Worm (Caenorhabditis elegans) whole organism, L3 larva: Measurements from ENCODE around the gene ZC204.17.

Source experiments
- R02D3.7 ChIP-seq: fragments of 150-350 bp; optimal IDR thresholded peaks from 2 replicates; lab custom pipeline; 2014; ENCODE audit warnings: missing biosample characterization, missing genetic modification characterization
- ama-1 ChIP-seq: fragments of 150-350 bp; optimal IDR thresholded peaks from 2 replicates; lab custom pipeline; 2018
- ceh-28 ChIP-seq: fragments of 150-350 bp; optimal IDR thresholded peaks from 2 replicates; lab custom pipeline; 2014; ENCODE audit warnings: missing biosample characterization, missing genetic modification reagents, missing genetic modification characterization
- ceh-82 ChIP-seq: fragments of 150-350 bp; optimal IDR thresholded peaks from 2 replicates; lab custom pipeline; 2014; ENCODE audit warnings: missing biosample characterization, missing genetic modification characterization
- daf-12 ChIP-seq: fragments of 150-350 bp; optimal IDR thresholded peaks from 2 replicates; lab custom pipeline; 2014; ENCODE audit warnings: missing biosample characterization, missing genetic modification reagents, missing genetic modification characterization
- elt-3 ChIP-seq, 3 experiments: fragments of 150-350 bp in 1 of 3; sonication (generic microtip) in 2 of 3; optimal IDR thresholded peaks; 2 replicates in 2 of 3; 4 replicates in 1 of 3; lab custom pipeline; 2014 to 2017; ENCODE audit warnings: missing biosample characterization in 3 of 3, missing genetic modification characterization in 3 of 3
- nhr-23 ChIP-seq: fragments of 150-350 bp; optimal IDR thresholded peaks from 2 replicates; lab custom pipeline; 2014; ENCODE audit warnings: missing biosample characterization, missing genetic modification reagents, missing genetic modification characterization
- nhr-25 ChIP-seq: sonication (generic microtip); optimal IDR thresholded peaks from 2 replicates; lab custom pipeline; 2017; ENCODE audit warnings: missing biosample characterization, missing genetic modification characterization
- nhr-77 ChIP-seq: fragments of 150-350 bp; optimal IDR thresholded peaks from 2 replicates; lab custom pipeline; 2014; ENCODE audit warnings: missing biosample characterization, missing genetic modification characterization
- pha-4 ChIP-seq: fragments of 150-350 bp; optimal IDR thresholded peaks from 2 replicates; lab custom pipeline; 2014; ENCODE audit warnings: missing biosample characterization, missing genetic modification reagents, missing genetic modification characterization
- unc-62 ChIP-seq: fragments of 150-350 bp; sonication (generic microtip); optimal IDR thresholded peaks from 4 replicates; lab custom pipeline; 2014; ENCODE audit warnings: missing biosample characterization, missing genetic modification reagents, missing genetic modification characterization
- zag-1 ChIP-seq: fragments of 150-350 bp; optimal IDR thresholded peaks from 2 replicates; lab custom pipeline; 2014; ENCODE audit warnings: missing biosample characterization, missing genetic modification characterization

ce11 chrII:1670985-1671384 lies 24.9 kb upstream of the ZC204.17 start:
- TF ChIP-seq ama-1 (lab: Kevin White, UChicago) (no peak), nhr-23 (tag; lab: Kevin White, UChicago) (no peak), R02D3.7 (tag; lab: Kevin White, UChicago) (no peak), nhr-25 (tag; lab: Kevin White, UChicago) (no peak), unc-62 (GFP tag; lab: Kevin White, UChicago) (no peak), elt-3 (tag; optimal IDR thresholded peaks at IDR 0.05; lab: Kevin White, UChicago) (no peak), zag-1 (tag; lab: Kevin White, UChicago) (no peak), ceh-28 (tag; lab: Kevin White, UChicago) (no peak), daf-12 (tag; lab: Kevin White, UChicago) (no peak), pha-4 (tag; lab: Kevin White, UChicago) (no peak), ceh-82 (tag; lab: Kevin White, UChicago) (no peak), nhr-77 (tag; lab: Kevin White, UChicago) (no peak)
